Worm (Caenorhabditis elegans): ENCODE measurements around the gene sru-44.
A peak's percentile ranks its signal among the peaks of the same experiment; 100 is the strongest.

The sru-44 gene

ce11 chrV:16503164-16503563, 35.4 kb upstream of the sru-44 start, which contains the start of gene F36D3.14:
Gene F36D3.14, minus strand, starts transcription at chrV:16503264.
- TF ChIP-seq efl-3 (GFP tag; optimal IDR thresholded peaks at IDR 0.05) (no peak), ama-1 (optimal IDR thresholded peaks at IDR 0.05) (no peak), grh-1 (GFP tag; IDR thresholded peaks at IDR 0.05) (no peak)

- no peak for TF ChIP-seq nhr-76 (tag; optimal IDR thresholded peaks at IDR 0.05)
- no peak for TF ChIP-seq grh-1 (GFP tag; IDR thresholded peaks at IDR 0.05)
- TF ChIP-seq nhr-85 (tag): no peak
- peak; percentile 68 for TF ChIP-seq mep-1 (tag; optimal IDR thresholded peaks at IDR 0.05)
- no peak for TF ChIP-seq zag-1 (tag; optimal IDR thresholded peaks at IDR 0.05)
- TF ChIP-seq ceh-63 (GFP tag; optimal IDR thresholded peaks at IDR 0.05): no peak
- TF ChIP-seq hpl-2 (GFP tag; optimal IDR thresholded peaks at IDR 0.05): no peak
- TF ChIP-seq elt-2 (tag; optimal IDR thresholded peaks at IDR 0.05): no peak
- peak; percentile 15 for TF ChIP-seq dsc-1 (tag; optimal IDR thresholded peaks at IDR 0.05)
- peak; percentile 7 for TF ChIP-seq unc-86 (tag; optimal IDR thresholded peaks at IDR 0.05)
- TF ChIP-seq lin-15B (tag; optimal IDR thresholded peaks at IDR 0.05): peak; percentile 26
- no peak for TF ChIP-seq nhr-12 (tag; optimal IDR thresholded peaks at IDR 0.05)
- TF ChIP-seq tbx-2 (tag; optimal IDR thresholded peaks at IDR 0.05): peak; percentile 28
- TF ChIP-seq sup-37 (GFP tag; optimal IDR thresholded peaks at IDR 0.05): no peak
- TF ChIP-seq dpl-1 (GFP tag; optimal IDR thresholded peaks at IDR 0.05): peak; percentile 83 to 90 (median 85)
- TF ChIP-seq sox-4 (tag; optimal IDR thresholded peaks at IDR 0.05): no peak
- peak; percentile 42 for TF ChIP-seq lin-14 (GFP tag; optimal IDR thresholded peaks at IDR 0.05)
- no peak for TF ChIP-seq Y116A8C.19 (tag; optimal IDR thresholded peaks at IDR 0.05; ENCODE audit: borderline replicate concordance)
- no peak for TF ChIP-seq nhr-11 (tag; optimal IDR thresholded peaks at IDR 0.05)
- TF ChIP-seq lin-39 (tag; optimal IDR thresholded peaks at IDR 0.05): no peak
- TF ChIP-seq F16B12.6 (tag; optimal IDR thresholded peaks at IDR 0.05): peak; percentile 84
- TF ChIP-seq ces-1 (GFP tag; optimal IDR thresholded peaks at IDR 0.05): no peak
- peak; percentile 59 for TF ChIP-seq unc-130 (tag; optimal IDR thresholded peaks at IDR 0.05)
- peak; percentile 91 to 92 for TF ChIP-seq efl-1 (optimal IDR thresholded peaks at IDR 0.05)
- peak; percentile 88 to 99 for TF ChIP-seq efl-1 (GFP tag; optimal IDR thresholded peaks at IDR 0.05 in 1 of 2)
- TF ChIP-seq ets-5 (GFP tag; IDR thresholded peaks at IDR 0.05): no peak
- TF ChIP-seq skn-1 (tag; optimal IDR thresholded peaks at IDR 0.05): peak; percentile 40
- peak; percentile 45 for TF ChIP-seq lin-13 (GFP tag; optimal IDR thresholded peaks at IDR 0.05)
- no peak for TF ChIP-seq isw-1 (GFP tag; IDR thresholded peaks at IDR 0.05)
- TF ChIP-seq xbp-1 (tag; optimal IDR thresholded peaks at IDR 0.05): peak; percentile 39
- TF ChIP-seq C16A3.4 (tag; optimal IDR thresholded peaks at IDR 0.05): peak; percentile 43
- TF ChIP-seq nhr-20 (tag; optimal IDR thresholded peaks at IDR 0.05): peak; percentile 22
- peak; percentile 71 for TF ChIP-seq blmp-1 (tag; optimal IDR thresholded peaks at IDR 0.05)
- no peak for TF ChIP-seq alr-1 (tag; optimal IDR thresholded peaks at IDR 0.05; ENCODE audit: borderline replicate concordance)
- TF ChIP-seq unc-30 (tag; optimal IDR thresholded peaks at IDR 0.05): no peak
- peak; percentile 38 for TF ChIP-seq snpc-4 (tag; optimal IDR thresholded peaks at IDR 0.05)
- TF ChIP-seq jun-1 (tag; optimal IDR thresholded peaks at IDR 0.05): no peak
- no peak for TF ChIP-seq vab-15 (tag; optimal IDR thresholded peaks at IDR 0.05)
- TF ChIP-seq egl-27 (tag; optimal IDR thresholded peaks at IDR 0.05): no peak
- TF ChIP-seq swsn-7 (tag; optimal IDR thresholded peaks at IDR 0.05): peak; percentile 54
- TF ChIP-seq efl-3 (GFP tag; optimal IDR thresholded peaks at IDR 0.05): no peak
- TF ChIP-seq mdl-1 (tag; optimal IDR thresholded peaks at IDR 0.05): no peak
- TF ChIP-seq ceh-90 (tag; optimal IDR thresholded peaks at IDR 0.05): no peak
- TF ChIP-seq rnt-1 (tag; optimal IDR thresholded peaks at IDR 0.05): peak; percentile 63
- no peak for TF ChIP-seq pax-3 (tag; optimal IDR thresholded peaks at IDR 0.05)
- TF ChIP-seq mef-2 (tag; optimal IDR thresholded peaks at IDR 0.05): no peak
- TF ChIP-seq snu-23 (GFP tag; optimal IDR thresholded peaks at IDR 0.05): peak; percentile 64
- no peak for TF ChIP-seq aha-1 (tag; optimal IDR thresholded peaks at IDR 0.05)
- peak; percentile 57 to 83 for TF ChIP-seq lsy-2 (tag; optimal IDR thresholded peaks at IDR 0.05)
- TF ChIP-seq nhr-84 (tag; optimal IDR thresholded peaks at IDR 0.05): no peak
- no peak for TF ChIP-seq tlp-1 (tag; optimal IDR thresholded peaks at IDR 0.05)
- TF ChIP-seq irx-1 (tag; optimal IDR thresholded peaks at IDR 0.05): no peak
These were observed 31.3 kb upstream of the sru-44 start, which contains the start of gene F36D3.1 for ce11 chrV:16499006-16499405. Gene F36D3.1, plus strand, starts transcription at chrV:16499352.
